Worm (Caenorhabditis elegans): ENCODE data around the gene asb-2.

asb-2 gene

ce11 chrX:4469297-4469816, at the start of gene asb-2 (continued):
- TF ChIP-seq lin-13 (GFP tag; optimal IDR thresholded peaks at IDR 0.05) = peak; percentile 84
- peak; percentile 52 for TF ChIP-seq ztf-7 (tag; optimal IDR thresholded peaks at IDR 0.05)
- no peak for TF ChIP-seq set-16 (GFP tag; IDR thresholded peaks at IDR 0.05)
- TF ChIP-seq nhr-25 (tag; optimal IDR thresholded peaks at IDR 0.05; ENCODE audit: borderline replicate concordance, insufficient read depth) = peak; percentile 82
- TF ChIP-seq F49E8.2 (tag; optimal IDR thresholded peaks at IDR 0.05; ENCODE audit: borderline replicate concordance) = no peak
- TF ChIP-seq nhr-11 (tag; optimal IDR thresholded peaks at IDR 0.05) = peak; percentile 91
- no peak for TF ChIP-seq R02D3.7 (tag; optimal IDR thresholded peaks at IDR 0.05)
- TF ChIP-seq madf-5 (GFP tag; IDR thresholded peaks at IDR 0.05) = no peak
- TF ChIP-seq lin-29 (GFP tag; IDR thresholded peaks at IDR 0.05) = no peak
- TF ChIP-seq nhr-102 (tag; optimal IDR thresholded peaks at IDR 0.05) = peak; percentile 66
- TF ChIP-seq nhr-28 (tag; optimal IDR thresholded peaks at IDR 0.05) = peak; percentile 76
- peak; percentile 66 for TF ChIP-seq pqm-1 (tag; optimal IDR thresholded peaks at IDR 0.05)
- no peak for TF ChIP-seq mdt-29 (GFP tag; IDR thresholded peaks at IDR 0.05)
- TF ChIP-seq hmg-1.1 (GFP tag; IDR thresholded peaks at IDR 0.05) = peak; percentile 72
- 0 out of 2 replicates have a peak, but pooled peaks have one; percentile 39 for TF ChIP-seq ceh-20 (GFP tag; IDR thresholded peaks at IDR 0.05)
- TF ChIP-seq F37D6.2 (tag; optimal IDR thresholded peaks at IDR 0.05) = peak; percentile 44
- peak; percentile 4 for TF ChIP-seq duxl-1 (tag; optimal IDR thresholded peaks at IDR 0.05; ENCODE audit: poor library complexity)
- peak; percentile 91 for TF ChIP-seq dve-1 (tag; optimal IDR thresholded peaks at IDR 0.05; ENCODE audit: insufficient read depth)
- TF ChIP-seq ZK546.5 (tag; optimal IDR thresholded peaks at IDR 0.05) = no peak

- peak; percentile 39 for TF ChIP-seq fkh-10 (GFP tag; optimal IDR thresholded peaks at IDR 0.05)
- TF ChIP-seq cey-2 (tag; optimal IDR thresholded peaks at IDR 0.05; ENCODE audit: borderline replicate concordance, insufficient read depth) = no peak
- TF ChIP-seq ces-1 (GFP tag; optimal IDR thresholded peaks at IDR 0.05) = peak; percentile 13
Measured at ce11 chrX:4424254-4424653, 45.3 kb upstream of the asb-2 start.

- peak; percentile 64 for TF ChIP-seq fkh-10 (GFP tag; optimal IDR thresholded peaks at IDR 0.05)
- no peak for TF ChIP-seq dmd-8 (GFP tag; IDR thresholded peaks at IDR 0.05)
- no peak for TF ChIP-seq nhr-11 (tag; optimal IDR thresholded peaks at IDR 0.05)
Measured at ce11 chrX:4426496-4426895, 43.1 kb upstream of the asb-2 start.

- TF ChIP-seq lin-1 (GFP tag; IDR thresholded peaks at IDR 0.05) = no peak
- TF ChIP-seq unc-62 (GFP tag; optimal IDR thresholded peaks at IDR 0.05 in 1 of 2) = peak in 1 of 2 experiments; percentile 96
- TF ChIP-seq unc-62 (tag; optimal IDR thresholded peaks at IDR 0.05) = no peak
- no peak for TF ChIP-seq T20F7.1 (GFP tag; optimal IDR thresholded peaks at IDR 0.05)
- no peak for TF ChIP-seq ceh-28 (tag; optimal IDR thresholded peaks at IDR 0.05)
- TF ChIP-seq lsy-2 (tag; optimal IDR thresholded peaks at IDR 0.05) = no peak
- TF ChIP-seq hmg-1.1 (GFP tag; IDR thresholded peaks at IDR 0.05) = no peak
- TF ChIP-seq gei-8 (GFP tag; optimal IDR thresholded peaks at IDR 0.05) = no peak
Measured at ce11 chrX:4427387-4427786, 42.2 kb upstream of the asb-2 start.

- no peak for TF ChIP-seq snpc-1.2 (GFP tag; IDR thresholded peaks at IDR 0.05)
- no peak for TF ChIP-seq T20F7.1 (GFP tag; optimal IDR thresholded peaks at IDR 0.05)
- no peak for TF ChIP-seq aha-1 (tag)
- TF ChIP-seq unc-62 (GFP tag; optimal IDR thresholded peaks at IDR 0.05 in 1 of 2) = peak in 1 of 2 experiments; percentile 82
- no peak for TF ChIP-seq unc-62 (tag; optimal IDR thresholded peaks at IDR 0.05)
- TF ChIP-seq lin-15B (tag; optimal IDR thresholded peaks at IDR 0.05) = no peak
- TF ChIP-seq zip-2 (tag; optimal IDR thresholded peaks at IDR 0.05) = no peak
- no peak for TF ChIP-seq ztf-11 (tag; optimal IDR thresholded peaks at IDR 0.05)
Measured at ce11 chrX:4429364-4429763, 40.2 kb upstream of the asb-2 start.
